Fruit fly (Drosophila melanogaster) whole organism, embryonic: Measurements from ENCODE around the gene RfC4.

Experiments
- Atf3 ChIP-seq: fragments of 200-800 bp; sonication (Bioruptor generic); optimal IDR thresholded peaks from 3 replicates; lab custom pipeline; 2016; ENCODE audit warnings: missing biosample characterization, missing genetic modification characterization
- Blimp-1 ChIP-seq: fragments of 200-800 bp; sonication (Bioruptor generic); optimal IDR thresholded peaks from 3 replicates; lab custom pipeline; 2018; ENCODE audit warnings: missing biosample characterization, missing genetic modification characterization, mild to moderate bottlenecking, moderate library complexity, missing genetic modification reagents
- CG10209 ChIP-seq: fragments of 200-800 bp; sonication (Bioruptor generic); optimal IDR thresholded peaks from 3 replicates; lab custom pipeline; 2017; ENCODE audit warnings: missing biosample characterization, mild to moderate bottlenecking, missing genetic modification characterization, missing genetic modification reagents
- CG10274 ChIP-seq: fragments of 200-800 bp; sonication (Bioruptor generic); optimal IDR thresholded peaks from 3 replicates; lab custom pipeline; 2017; ENCODE audit warnings: missing biosample characterization, mild to moderate bottlenecking, missing genetic modification characterization
- CG10321 ChIP-seq: fragments of 200-800 bp; sonication (Bioruptor generic); IDR thresholded peaks from 2 replicates; pipeline ENCODE4 v1.3.6; 2022; ENCODE audit warnings: missing biosample characterization, missing genetic modification characterization
- CG11093 ChIP-seq: fragments of 200-800 bp; sonication (Bioruptor generic); IDR thresholded peaks from 3 replicates; pipeline ENCODE4 v1.3.6; 2022; ENCODE audit warnings: missing biosample characterization, missing genetic modification characterization
- CG11247 ChIP-seq: fragments of 200-800 bp; sonication (Bioruptor generic); IDR thresholded peaks from 2 replicates; pipeline ENCODE4 v1.3.6; 2022; ENCODE audit warnings: missing biosample characterization, missing genetic modification characterization
- CG11398 ChIP-seq: fragments of 200-800 bp; sonication (Bioruptor generic); optimal IDR thresholded peaks from 2 replicates; lab custom pipeline; 2016; ENCODE audit warnings: missing biosample characterization, missing genetic modification characterization
- CG12071 ChIP-seq: fragments of 200-800 bp; sonication (Bioruptor generic); optimal IDR thresholded peaks from 3 replicates; lab custom pipeline; 2018; ENCODE audit warnings: missing biosample characterization, mild to moderate bottlenecking, missing genetic modification characterization
- CG12219 ChIP-seq: fragments of 200-800 bp; sonication (Bioruptor generic); optimal IDR thresholded peaks from 3 replicates; lab custom pipeline; 2018; ENCODE audit warnings: missing biosample characterization, mild to moderate bottlenecking, missing genetic modification characterization
- CG12391 ChIP-seq: fragments of 200-800 bp; sonication (Bioruptor generic); optimal IDR thresholded peaks from 3 replicates; lab custom pipeline; 2018; ENCODE audit warnings: missing biosample characterization, mild to moderate bottlenecking, missing genetic modification characterization, moderate library complexity
- CG13424 ChIP-seq: fragments of 200-800 bp; sonication (Bioruptor generic); optimal IDR thresholded peaks from 2 replicates; lab custom pipeline; 2019; ENCODE audit warnings: missing biosample characterization, mild to moderate bottlenecking, missing genetic modification characterization, moderate library complexity
- CG13775 ChIP-seq: fragments of 200-800 bp; sonication (Bioruptor generic); optimal IDR thresholded peaks from 3 replicates; lab custom pipeline; 2017; ENCODE audit warnings: missing biosample characterization, mild to moderate bottlenecking, missing genetic modification characterization
- CG14860 ChIP-seq: fragments of 200-800 bp; sonication (Bioruptor generic); IDR thresholded peaks from 3 replicates; pipeline ENCODE4 v1.3.6; 2022; ENCODE audit warnings: missing biosample characterization, missing genetic modification characterization; ENCODE audit not compliant: partially characterized antibody
- CG15269 ChIP-seq: fragments of 200-800 bp; sonication (Bioruptor generic); optimal IDR thresholded peaks from 2 replicates; lab custom pipeline; 2018; ENCODE audit warnings: missing biosample characterization, mild to moderate bottlenecking, missing genetic modification characterization, moderate library complexity
- CG17612 ChIP-seq: fragments of 200-800 bp; sonication (Bioruptor generic); IDR thresholded peaks from 2 replicates; pipeline ENCODE4 v1.3.6; 2022; ENCODE audit warnings: missing biosample characterization, missing genetic modification characterization
- CG17802 ChIP-seq: fragments of 200-800 bp; sonication (Bioruptor generic); optimal IDR thresholded peaks from 2 replicates; lab custom pipeline; 2018; ENCODE audit warnings: missing biosample characterization, mild to moderate bottlenecking, missing genetic modification characterization, moderate library complexity
- CG2712 ChIP-seq: fragments of 200-800 bp; optimal IDR thresholded peaks from 3 replicates; lab custom pipeline; 2019; ENCODE audit warnings: missing biosample characterization, mild to moderate bottlenecking, missing genetic modification characterization, moderate library complexity
- CG34422 ChIP-seq: fragments of 200-800 bp; sonication (Bioruptor generic); IDR thresholded peaks from 3 replicates; pipeline ENCODE4 v1.3.6; 2022; ENCODE audit warnings: missing biosample characterization, missing genetic modification characterization
- CG4282 ChIP-seq: fragments of 200-800 bp; sonication (Bioruptor generic); optimal IDR thresholded peaks from 2 replicates; lab custom pipeline; 2016; ENCODE audit warnings: missing biosample characterization, missing genetic modification characterization
- CG6854 ChIP-seq: fragments of 200-800 bp; sonication (Bioruptor generic); optimal IDR thresholded peaks from 3 replicates; lab custom pipeline; 2017; ENCODE audit warnings: missing biosample characterization, mild to moderate bottlenecking, missing genetic modification characterization
- D ChIP-seq, 2 experiments: fragments of 200-800 bp in 1 of 2; fragments of >200 bp in 1 of 2; sonication (Bioruptor generic) in 1 of 2; optimal IDR thresholded peaks; 2 replicates in 1 of 2; 3 replicates in 1 of 2; lab custom pipeline; 2017; ENCODE audit warnings: mild to moderate bottlenecking in 1 of 2, missing biosample characterization in 1 of 2, missing genetic modification characterization in 1 of 2, missing genetic modification reagents in 1 of 2
- H15 ChIP-seq: fragments of 200-800 bp; sonication (Bioruptor generic); IDR thresholded peaks from 3 replicates; pipeline ENCODE4 v1.3.6; 2022; ENCODE audit warnings: missing biosample characterization, missing genetic modification characterization
- MBD-R2 ChIP-seq: fragments of 200-800 bp; sonication (Bioruptor generic); IDR thresholded peaks from 2 replicates; pipeline ENCODE4 v1.3.6; 2022; ENCODE audit warnings: missing biosample characterization, missing genetic modification characterization
- MESR4 ChIP-seq: fragments of 200-800 bp; sonication (Bioruptor generic); optimal IDR thresholded peaks from 2 replicates; lab custom pipeline; 2018; ENCODE audit warnings: missing biosample characterization, mild to moderate bottlenecking, missing genetic modification characterization, moderate library complexity
- Max ChIP-seq: fragments of 200-800 bp; sonication (Bioruptor generic); optimal IDR thresholded peaks from 2 replicates; lab custom pipeline; 2016; ENCODE audit warnings: missing biosample characterization, mild to moderate bottlenecking, missing genetic modification characterization
- NC2β ChIP-seq: fragments of 200-800 bp; sonication (Bioruptor generic); optimal IDR thresholded peaks from 2 replicates; lab custom pipeline; 2016; ENCODE audit warnings: missing biosample characterization, missing genetic modification characterization
- Poxn ChIP-seq: fragments of 200-800 bp; sonication (Bioruptor generic); IDR thresholded peaks from 2 replicates; pipeline ENCODE4 v1.3.6; 2022; ENCODE audit warnings: missing biosample characterization, missing genetic modification characterization
- Ravus ChIP-seq: fragments of 200-800 bp; sonication (Bioruptor generic); IDR thresholded peaks from 2 replicates; pipeline ENCODE4 v1.3.6; 2022; ENCODE audit warnings: missing biosample characterization, missing genetic modification characterization
- Sry-β ChIP-seq: fragments of 200-800 bp; sonication (Bioruptor generic); optimal IDR thresholded peaks from 2 replicates; lab custom pipeline; 2018; ENCODE audit warnings: missing biosample characterization, mild to moderate bottlenecking, missing genetic modification characterization, moderate library complexity
- Sry-δ ChIP-seq: fragments of 200-800 bp; sonication (Bioruptor generic); optimal IDR thresholded peaks from 2 replicates; lab custom pipeline; 2016; ENCODE audit warnings: missing biosample characterization, missing genetic modification characterization
- Stat92E ChIP-seq, 3 experiments: fragments of >200 bp in 2 of 3; fragments of 200-800 bp in 1 of 3; sonication (Bioruptor generic) in 1 of 3; optimal IDR thresholded peaks; 2 replicates each; lab custom pipeline; 2017 to 2019; ENCODE audit warnings: missing biosample characterization in 3 of 3, missing genetic modification characterization in 3 of 3, mild to moderate bottlenecking in 1 of 3, moderate library complexity in 1 of 3
- ap ChIP-seq: fragments of 200-800 bp; sonication (Bioruptor generic); IDR thresholded peaks from 2 replicates; pipeline ENCODE4 v1.3.6; 2022; ENCODE audit warnings: missing biosample characterization, missing genetic modification characterization
- ase ChIP-seq: fragments of 200-800 bp; sonication (Bioruptor generic); IDR thresholded peaks from 3 replicates; pipeline ENCODE4 v1.3.6; 2022; ENCODE audit warnings: missing biosample characterization, missing genetic modification characterization
- bsh ChIP-seq, 2 experiments: fragments of 200-800 bp; sonication (Bioruptor generic); optimal IDR thresholded peaks; 2 replicates each; lab custom pipeline; 2017 to 2018; ENCODE audit warnings: mild to moderate bottlenecking in 2 of 2, missing biosample characterization in 2 of 2, missing genetic modification characterization in 2 of 2, moderate library complexity in 1 of 2
- caup ChIP-seq: fragments of 200-800 bp; sonication (Bioruptor generic); optimal IDR thresholded peaks from 3 replicates; lab custom pipeline; 2017; ENCODE audit warnings: missing biosample characterization, mild to moderate bottlenecking, missing genetic modification characterization, moderate library complexity; ENCODE audit not compliant: severe bottlenecking
- chm ChIP-seq: fragments of 200-800 bp; sonication (Bioruptor generic); IDR thresholded peaks from 2 replicates; pipeline ENCODE4 v1.3.6; 2022; ENCODE audit warnings: missing biosample characterization, missing genetic modification characterization
- croc ChIP-seq: fragments of 200-800 bp; sonication (Bioruptor generic); conservative IDR thresholded peaks from 3 replicates; pipeline ENCODE4 v1.3.6; 2022; ENCODE audit warnings: missing biosample characterization, missing genetic modification characterization
- dan ChIP-seq: fragments of 200-800 bp; sonication (Bioruptor generic); IDR thresholded peaks from 2 replicates; pipeline ENCODE4 v1.3.6; 2022; ENCODE audit warnings: missing biosample characterization, missing genetic modification characterization
- dysf ChIP-seq: fragments of 200-800 bp; sonication (Bioruptor generic); IDR thresholded peaks from 3 replicates; pipeline ENCODE4 v1.3.6; 2022; ENCODE audit warnings: missing biosample characterization, missing genetic modification characterization
- fd96Cb ChIP-seq: fragments of 200-800 bp; sonication (Bioruptor generic); optimal IDR thresholded peaks from 2 replicates; lab custom pipeline; 2018; ENCODE audit warnings: missing biosample characterization, mild to moderate bottlenecking, missing genetic modification characterization, moderate library complexity
- gsb ChIP-seq: fragments of 200-800 bp; sonication (Bioruptor generic); IDR thresholded peaks from 2 replicates; pipeline ENCODE4 v1.3.6; 2022; ENCODE audit warnings: missing biosample characterization, missing genetic modification characterization
- her ChIP-seq: fragments of 200-800 bp; sonication (Bioruptor generic); optimal IDR thresholded peaks from 2 replicates; lab custom pipeline; 2016; ENCODE audit warnings: missing biosample characterization, missing genetic modification characterization
- pita ChIP-seq: fragments of 200-800 bp; sonication (Bioruptor generic); optimal IDR thresholded peaks from 2 replicates; lab custom pipeline; 2017; ENCODE audit warnings: missing biosample characterization, mild to moderate bottlenecking, missing genetic modification characterization
- pros ChIP-seq: fragments of 200-800 bp; sonication (Bioruptor generic); optimal IDR thresholded peaks from 3 replicates; lab custom pipeline; 2019; ENCODE audit warnings: missing biosample characterization, mild to moderate bottlenecking, missing genetic modification characterization, moderate library complexity
- sr ChIP-seq: fragments of 200-800 bp; sonication (Bioruptor generic); IDR thresholded peaks from 3 replicates; pipeline ENCODE4 v1.3.6; 2022; ENCODE audit warnings: missing biosample characterization, missing genetic modification characterization
- ttk ChIP-seq: fragments of 200-800 bp; sonication (Bioruptor generic); IDR thresholded peaks from 2 replicates; pipeline ENCODE4 v2.1.2; 2022; ENCODE audit warnings: missing biosample characterization, missing genetic modification characterization
- vvl ChIP-seq: fragments of 200-800 bp; sonication (Bioruptor generic); IDR thresholded peaks from 2 replicates; pipeline ENCODE4 v1.3.6; 2022; ENCODE audit warnings: missing biosample characterization, missing genetic modification characterization

The RfC4 gene

dm6 chr3L:4133724-4134678 lies 1.8 kb downstream of the RfC4 start, which contains the start of gene ens (continued):
- TF ChIP-seq CG10209 (no peak), CG12219 (no peak), her (GFP tag; lab: Kevin White, UChicago) (no peak), CG10274 (GFP tag; lab: Kevin White, UChicago) (no peak), Stat92E (GFP tag; optimal IDR thresholded peaks at IDR 0.05; lab: Kevin White, UChicago) (peak in 1 of 3 experiments; percentile 76), croc (GFP tag; lab: Robert Waterston, UW) (no peak), CG11398 (GFP tag; lab: Kevin White, UChicago) (no peak), caup (no peak), gsb (no peak), sr (GFP tag; lab: Robert Waterston, UW) (no peak), Sry-δ (GFP tag; lab: Kevin White, UChicago) (peak; percentile 47), dysf (no peak), CG15269 (tag; lab: Kevin White, UChicago) (no peak), ase (GFP tag; lab: Robert Waterston, UW) (no peak), Sry-β (GFP tag; lab: Kevin White, UChicago) (no peak), CG13424 (tag; lab: Kevin White, UChicago) (no peak), pros (no peak), NC2β (GFP tag; lab: Kevin White, UChicago) (no peak), CG11093 (GFP tag; lab: Robert Waterston, UW) (no peak), Poxn (GFP tag; lab: Robert Waterston, UW) (no peak), CG12071 (GFP tag; lab: Kevin White, UChicago) (no peak), CG14860 (GFP tag; lab: Robert Waterston, UW) (no peak), MBD-R2 (GFP tag; lab: Robert Waterston, UW) (peak; percentile 47), fd96Cb (tag; lab: Kevin White, UChicago) (no peak), ap (no peak), CG34422 (GFP tag; lab: Robert Waterston, UW) (no peak; the same call in 2 of the 3 replicates), CG11247 (GFP tag; lab: Robert Waterston, UW) (no peak), Ravus (GFP tag; lab: Robert Waterston, UW) (no peak), CG6854 (GFP tag; lab: Kevin White, UChicago) (no peak), CG12391 (tag; lab: Kevin White, UChicago) (no peak), ttk (GFP tag; lab: Robert Waterston, UW) (no peak), CG17802 (tag; lab: Kevin White, UChicago) (no peak), D (optimal IDR thresholded peaks at IDR 0.05; lab: Kevin White, UChicago) (no peak), D (GFP tag; optimal IDR thresholded peaks at IDR 0.05; lab: Kevin White, UChicago) (no peak), Blimp-1 (GFP tag; lab: Kevin White, UChicago) (no peak), CG17612 (GFP tag; lab: Robert Waterston, UW) (no peak), CG10321 (0 out of 2 replicates have a peak, but pooled peaks have one; percentile 21), dan (GFP tag; lab: Robert Waterston, UW) (no peak), CG4282 (no peak), CG2712 (tag; lab: Kevin White, UChicago) (no peak), chm (GFP tag; lab: Robert Waterston, UW) (peak; percentile 10; the same call in 1 of the 2 replicates), H15 (GFP tag; lab: Robert Waterston, UW) (no peak), vvl (GFP tag; lab: Robert Waterston, UW) (no peak), pita (GFP tag; lab: Kevin White, UChicago) (no peak), CG13775 (no peak), Max (no peak), Atf3 (no peak), bsh (GFP tag; optimal IDR thresholded peaks at IDR 0.05; lab: Kevin White, UChicago) (no peak), MESR4 (GFP tag; lab: Kevin White, UChicago) (peak; percentile 94)
